Worm (Caenorhabditis elegans) whole organism, L4 larva: ENCODE results near the gene nlp-101.

Source experiments
- F10B5.3 ChIP-seq: sonication (generic microtip); optimal IDR thresholded peaks from 2 replicates; lab custom pipeline; 2016; ENCODE audit warnings: mild to moderate bottlenecking, missing genetic modification characterization, missing compliant biosample characterization
- T20F7.1 ChIP-seq: fragments of 200-800 bp; sonication (Bioruptor generic); optimal IDR thresholded peaks from 2 replicates; lab custom pipeline; 2018; ENCODE audit warnings: mild to moderate bottlenecking, missing genetic modification characterization, missing compliant biosample characterization
- Y105C5A.15 ChIP-seq: fragments of 200-800 bp; sonication (Bioruptor generic); IDR thresholded peaks from 2 replicates; pipeline ENCODE4 v1.3.6; 2022; ENCODE audit warnings: missing genetic modification characterization, missing compliant biosample characterization
- aha-1 ChIP-seq: fragments of 150-350 bp; peaks from one replicate; lab custom pipeline; 2014; ENCODE audit warnings: missing biosample characterization, missing genetic modification characterization
- aly-2 ChIP-seq: sonication (generic microtip); optimal IDR thresholded peaks from 2 replicates; lab custom pipeline; 2018; ENCODE audit warnings: missing biosample characterization, missing genetic modification characterization
- ama-1 ChIP-seq: fragments of 150-350 bp; optimal IDR thresholded peaks from 2 replicates; lab custom pipeline; 2014; ENCODE audit warnings: inconsistent platforms, mixed read lengths
- arid-1 ChIP-seq: fragments of 200-800 bp; sonication (Bioruptor generic); conservative IDR thresholded peaks from 2 replicates; pipeline ENCODE4 v1.3.6; 2022; ENCODE audit warnings: missing genetic modification reagents, missing genetic modification characterization, missing compliant biosample characterization
- ceh-20 ChIP-seq: fragments of 200-800 bp; sonication (Bioruptor generic); IDR thresholded peaks from 2 replicates; pipeline ENCODE4 v1.3.6; 2022; ENCODE audit warnings: missing genetic modification reagents, missing genetic modification characterization, missing compliant biosample characterization
- ceh-28 ChIP-seq: fragments of 150-350 bp; optimal IDR thresholded peaks from 2 replicates; lab custom pipeline; 2014; ENCODE audit warnings: missing biosample characterization, missing genetic modification reagents, missing genetic modification characterization
- ceh-32 ChIP-seq: sonication (generic microtip); optimal IDR thresholded peaks from 2 replicates; lab custom pipeline; 2016; ENCODE audit warnings: mild to moderate bottlenecking, missing genetic modification characterization, missing compliant biosample characterization; ENCODE audit not compliant: poor library complexity
- ceh-82 ChIP-seq: sonication (generic microtip); optimal IDR thresholded peaks from 2 replicates; lab custom pipeline; 2017; ENCODE audit warnings: missing biosample characterization, missing genetic modification characterization
- daf-16 ChIP-seq, 3 experiments: sonication (generic microtip); optimal IDR thresholded peaks; 2 replicates each; lab custom pipeline; 2016 to 2017; ENCODE audit warnings: missing genetic modification characterization in 3 of 3, missing genetic modification reagents in 3 of 3, mild to moderate bottlenecking in 2 of 3, missing compliant biosample characterization in 2 of 3, missing biosample characterization in 1 of 3, moderate library complexity in 1 of 3
- daf-19 ChIP-seq: fragments of 200-800 bp; sonication (Bioruptor generic); conservative IDR thresholded peaks from 2 replicates; pipeline ENCODE4 v1.3.6; 2022; ENCODE audit warnings: missing genetic modification characterization, missing compliant biosample characterization
- daf-8 ChIP-seq: fragments of 200-800 bp; sonication (Bioruptor generic); IDR thresholded peaks from 2 replicates; pipeline ENCODE4 v1.3.6; 2022; ENCODE audit warnings: missing genetic modification characterization, missing compliant biosample characterization
- dmd-9 ChIP-seq: fragments of 200-800 bp; sonication (Bioruptor generic); IDR thresholded peaks from 2 replicates; pipeline ENCODE4 v1.3.6; 2022; ENCODE audit warnings: missing genetic modification reagents, missing genetic modification characterization, missing compliant biosample characterization
- dpl-1 ChIP-seq: fragments of 150-350 bp; optimal IDR thresholded peaks from 2 replicates; lab custom pipeline; 2014; ENCODE audit warnings: missing biosample characterization, missing genetic modification reagents, missing genetic modification characterization
- dve-1 ChIP-seq: sonication (generic microtip); optimal IDR thresholded peaks from 2 replicates; lab custom pipeline; 2017; ENCODE audit warnings: antibody characterized with exemption, mild to moderate bottlenecking, missing genetic modification characterization, missing compliant biosample characterization; ENCODE audit not compliant: insufficient read depth
- gei-8 ChIP-seq: fragments of 200-800 bp; sonication (Bioruptor generic); optimal IDR thresholded peaks from 2 replicates; lab custom pipeline; 2018; ENCODE audit warnings: mild to moderate bottlenecking, missing genetic modification characterization, missing compliant biosample characterization
- hlh-30 ChIP-seq: sonication (generic microtip); optimal IDR thresholded peaks from 2 replicates; lab custom pipeline; 2017; ENCODE audit warnings: antibody characterized with exemption, mild to moderate bottlenecking, missing genetic modification characterization, missing compliant biosample characterization; ENCODE audit not compliant: insufficient read depth
- jun-1 ChIP-seq: fragments of 150-350 bp; optimal IDR thresholded peaks from 2 replicates; lab custom pipeline; 2014; ENCODE audit warnings: missing biosample characterization, missing genetic modification reagents, missing genetic modification characterization
- lim-7 ChIP-seq: fragments of 200-800 bp; sonication (Bioruptor generic); IDR thresholded peaks from 2 replicates; pipeline ENCODE4 v1.3.6; 2022; ENCODE audit warnings: missing genetic modification characterization, missing compliant biosample characterization
- lin-1 ChIP-seq: fragments of 200-800 bp; sonication (Bioruptor generic); IDR thresholded peaks from 2 replicates; pipeline ENCODE4 v1.3.6; 2022; ENCODE audit warnings: missing genetic modification reagents, missing genetic modification characterization, missing compliant biosample characterization
- lin-15B ChIP-seq: fragments of 150-350 bp; sonication (generic microtip); optimal IDR thresholded peaks from 3 replicates; lab custom pipeline; 2014; ENCODE audit warnings: missing biosample characterization, missing genetic modification characterization
- lin-38 ChIP-seq: fragments of 200-800 bp; sonication (Bioruptor generic); IDR thresholded peaks from 2 replicates; pipeline ENCODE4 v1.3.6; 2022; ENCODE audit warnings: missing genetic modification reagents, missing genetic modification characterization, missing compliant biosample characterization
- lir-3 ChIP-seq: sonication (generic microtip); optimal IDR thresholded peaks from 2 replicates; lab custom pipeline; 2016; ENCODE audit warnings: mild to moderate bottlenecking, missing genetic modification characterization, missing compliant biosample characterization
- lsy-2 ChIP-seq, 2 experiments: fragments of 150-350 bp in 1 of 2; sonication (generic microtip) in 1 of 2; optimal IDR thresholded peaks; 2 replicates each; lab custom pipeline; 2014 to 2017; ENCODE audit warnings: missing biosample characterization in 2 of 2, missing genetic modification characterization in 2 of 2
- madf-5 ChIP-seq, 2 experiments: fragments of 200-800 bp; sonication (Bioruptor generic); IDR thresholded peaks; 2 replicates each; pipeline ENCODE4 v1.3.6; 2022; ENCODE audit warnings: missing compliant biosample characterization in 2 of 2, missing genetic modification characterization in 2 of 2
- mdl-1 ChIP-seq, 2 experiments: fragments of 150-350 bp in 1 of 2; sonication (generic microtip) in 1 of 2; optimal IDR thresholded peaks; 2 replicates each; lab custom pipeline; 2014 to 2017; ENCODE audit warnings: missing biosample characterization in 2 of 2, missing genetic modification characterization in 2 of 2
- mdt-29 ChIP-seq: fragments of 200-800 bp; sonication (Bioruptor generic); IDR thresholded peaks from 2 replicates; pipeline ENCODE4 v1.3.6; 2022; ENCODE audit warnings: missing genetic modification reagents, missing genetic modification characterization, missing compliant biosample characterization
- mep-1 ChIP-seq: fragments of 150-350 bp; sonication (generic microtip); optimal IDR thresholded peaks from 3 replicates; lab custom pipeline; 2014; ENCODE audit warnings: missing biosample characterization, missing genetic modification characterization
- mes-2 ChIP-seq: sonication (generic microtip); optimal IDR thresholded peaks from 2 replicates; lab custom pipeline; 2016; ENCODE audit warnings: missing genotype, mild to moderate bottlenecking, missing genetic modification characterization, missing compliant biosample characterization; ENCODE audit not compliant: poor library complexity, severe bottlenecking
- nhr-10 ChIP-seq: fragments of 150-350 bp; optimal IDR thresholded peaks from 2 replicates; lab custom pipeline; 2014; ENCODE audit warnings: missing biosample characterization, missing genetic modification characterization
- nhr-11 ChIP-seq: fragments of 150-350 bp; optimal IDR thresholded peaks from 2 replicates; lab custom pipeline; 2014; ENCODE audit warnings: missing biosample characterization, missing genetic modification characterization
- nhr-25 ChIP-seq: sonication (generic microtip); optimal IDR thresholded peaks from 2 replicates; lab custom pipeline; 2017; ENCODE audit warnings: missing genetic modification characterization, mild to moderate bottlenecking, missing compliant biosample characterization, antibody characterized with exemption, moderate library complexity, borderline replicate concordance; ENCODE audit not compliant: insufficient read depth
- nhr-41 ChIP-seq: fragments of 200-800 bp; sonication (Bioruptor generic); IDR thresholded peaks from 2 replicates; pipeline ENCODE4 v1.3.6; 2022; ENCODE audit warnings: missing genetic modification reagents, missing genetic modification characterization, missing compliant biosample characterization
- pha-4 ChIP-seq, 2 experiments: fragments of 150-350 bp in 1 of 2; fragments of 200-800 bp in 1 of 2; sonication (Bioruptor generic) in 1 of 2; IDR thresholded peaks in 1 of 2; optimal IDR thresholded peaks in 1 of 2; 2 replicates each; pipeline versions ENCODE4 v1.3.6 to Lab custom; 2014 to 2022; ENCODE audit warnings: missing genetic modification characterization in 2 of 2, missing genetic modification reagents in 2 of 2, missing biosample characterization in 1 of 2, missing compliant biosample characterization in 1 of 2
- pqm-1 ChIP-seq: sonication (generic microtip); optimal IDR thresholded peaks from 2 replicates; lab custom pipeline; 2017; ENCODE audit warnings: missing biosample characterization, missing genetic modification characterization
- rbr-2 ChIP-seq: sonication (generic microtip); optimal IDR thresholded peaks from 2 replicates; lab custom pipeline; 2016; ENCODE audit warnings: missing genotype, missing genetic modification characterization, missing compliant biosample characterization
- snpc-1.2 ChIP-seq: fragments of 200-800 bp; sonication (Bioruptor generic); IDR thresholded peaks from 2 replicates; pipeline ENCODE4 v1.3.6; 2022; ENCODE audit warnings: missing genetic modification reagents, missing genetic modification characterization, missing compliant biosample characterization
- snpc-4 ChIP-seq: fragments of 150-350 bp; optimal IDR thresholded peaks from 2 replicates; lab custom pipeline; 2014; ENCODE audit warnings: missing biosample characterization, missing genetic modification characterization
- spr-1 ChIP-seq: sonication (generic microtip); optimal IDR thresholded peaks from 2 replicates; lab custom pipeline; 2016; ENCODE audit warnings: mild to moderate bottlenecking, missing genetic modification characterization, missing compliant biosample characterization
- tra-1 ChIP-seq: fragments of 200-800 bp; sonication (Bioruptor generic); IDR thresholded peaks from 2 replicates; pipeline ENCODE4 v1.3.6; 2022; ENCODE audit warnings: missing genetic modification reagents, missing genetic modification characterization, missing compliant biosample characterization
- unc-130 ChIP-seq: sonication (generic microtip); optimal IDR thresholded peaks from 2 replicates; lab custom pipeline; 2016; ENCODE audit warnings: missing genetic modification reagents, missing genetic modification characterization, missing compliant biosample characterization
- unc-62 ChIP-seq, 3 experiments: fragments of 150-350 bp in 1 of 3; sonication (generic microtip); optimal IDR thresholded peaks in 2 of 3; peaks in 1 of 3; 1 replicate in 1 of 3; 2 replicates in 2 of 3; lab custom pipeline; 2014 to 2017; ENCODE audit warnings: missing biosample characterization in 3 of 3, missing genetic modification characterization in 3 of 3, missing genetic modification reagents in 3 of 3, missing genotype in 1 of 3
- zag-1 ChIP-seq: fragments of 150-350 bp; optimal IDR thresholded peaks from 2 replicates; lab custom pipeline; 2014; ENCODE audit warnings: missing biosample characterization, missing genetic modification characterization

The nlp-101 gene

DNA sequence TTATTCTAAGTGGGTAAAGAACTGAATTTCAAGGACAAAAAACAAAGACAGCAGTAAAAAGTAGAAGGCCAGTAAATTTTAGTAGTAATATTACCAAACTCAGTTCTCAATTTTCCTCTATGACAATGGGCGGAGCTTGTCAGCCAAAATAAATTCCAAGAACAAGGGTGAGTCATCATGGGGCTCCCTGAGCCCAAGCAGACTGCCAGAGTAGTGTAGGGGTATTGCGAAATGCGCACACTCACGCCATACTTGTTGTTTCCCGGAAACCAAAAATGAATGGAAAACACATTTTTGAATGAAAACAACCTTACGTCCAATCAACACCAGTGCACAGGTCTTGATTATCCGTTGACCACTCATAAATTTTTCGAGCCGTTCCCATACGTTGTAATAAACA, 46.9 kb upstream of the nlp-101 start (continued):
- TF ChIP-seq jun-1 (tag; lab: Kevin White, UChicago) (no peak), nhr-11 (tag; lab: Kevin White, UChicago) (peak; percentile 76), unc-62 (GFP tag; optimal IDR thresholded peaks at IDR 0.05 in 1 of 2; lab: Kevin White, UChicago) (peak in 1 of 2 experiments; percentile 96), unc-62 (tag; optimal IDR thresholded peaks at IDR 0.05; lab: Kevin White, UChicago) (no peak), zag-1 (tag; lab: Kevin White, UChicago) (no peak), lim-7 (GFP tag; lab: Robert Waterston, UW) (no peak)

DNA sequence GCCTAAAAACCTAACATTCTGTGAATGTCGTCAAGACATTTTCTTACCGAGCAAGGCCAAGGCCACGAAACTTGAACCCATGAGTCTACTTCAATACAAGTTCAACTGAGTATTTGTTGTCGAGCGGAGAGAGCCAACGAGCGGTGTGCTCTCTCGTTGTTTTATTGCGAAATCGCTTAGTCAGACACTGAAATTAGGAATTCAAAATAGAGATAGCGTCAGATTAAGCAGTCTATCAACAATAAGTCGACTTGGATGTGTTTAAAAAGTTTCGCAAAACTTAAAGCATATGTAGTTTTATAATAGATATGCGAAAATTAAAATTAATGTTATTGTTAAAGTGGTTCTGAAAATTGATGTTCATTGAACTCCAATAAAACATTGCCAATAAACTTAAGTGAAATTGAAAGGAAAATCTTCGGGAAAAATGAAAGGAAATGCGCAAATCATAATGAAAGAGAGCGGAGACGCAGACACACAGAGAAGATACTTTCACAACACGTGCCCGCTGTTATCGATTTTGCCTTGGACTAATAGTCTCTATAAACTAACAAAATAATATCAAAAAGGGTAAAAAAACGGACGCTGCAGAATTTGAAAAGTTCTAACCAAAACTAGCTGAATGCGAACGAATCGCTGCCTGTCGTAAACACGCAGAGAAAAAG, 45.2 kb upstream of the nlp-101 start, which contains the start of gene ZK154.6:
ZK154.6 (minus strand) TSS at position 187 of the 665 bp plus-strand sequence.
- no peak for TF ChIP-seq F10B5.3 (tag; lab: Kevin White, UChicago)
- TF ChIP-seq snpc-1.2: no peak
- peak; percentile 13 for TF ChIP-seq dve-1 (tag; lab: Kevin White, UChicago)
- TF ChIP-seq ceh-20: no peak
- no peak for TF ChIP-seq nhr-25 (tag; lab: Kevin White, UChicago)
- peak; percentile 54 for TF ChIP-seq mes-2 (tag; lab: Kevin White, UChicago)
- no peak for TF ChIP-seq unc-130 (GFP tag; lab: Kevin White, UChicago)
- peak; percentile 82 for TF ChIP-seq ceh-28 (tag; lab: Kevin White, UChicago)
- TF ChIP-seq Y105C5A.15: no peak
- no peak for TF ChIP-seq nhr-11 (tag; lab: Kevin White, UChicago)
- no peak for TF ChIP-seq dmd-9 (GFP tag; lab: Robert Waterston, UW)
- peak; percentile 80 to 86 for TF ChIP-seq mdl-1 (tag; optimal IDR thresholded peaks at IDR 0.05; lab: Kevin White, UChicago)
- TF ChIP-seq aly-2: no peak
- TF ChIP-seq lin-38 (GFP tag; lab: Robert Waterston, UW): no peak
- peak; percentile 79 for TF ChIP-seq hlh-30
- TF ChIP-seq pqm-1 (tag; lab: Kevin White, UChicago): no peak
- TF ChIP-seq lir-3 (tag; lab: Kevin White, UChicago): no peak
- no peak for TF ChIP-seq dpl-1 (GFP tag; lab: Kevin White, UChicago)
- TF ChIP-seq ama-1 (lab: Kevin White, UChicago): no peak
- no peak for TF ChIP-seq ceh-32 (tag; lab: Kevin White, UChicago)
- TF ChIP-seq gei-8 (GFP tag; lab: Kevin White, UChicago): no peak
- no peak for TF ChIP-seq daf-8 (GFP tag; lab: Robert Waterston, UW)
- TF ChIP-seq tra-1 (GFP tag; lab: Robert Waterston, UW): no peak
- TF ChIP-seq lin-15B (tag; lab: Kevin White, UChicago): no peak
- no peak for TF ChIP-seq lin-1
- peak in 1 of 2 experiments; percentile 39 for TF ChIP-seq lsy-2 (tag; optimal IDR thresholded peaks at IDR 0.05; lab: Kevin White, UChicago)
- TF ChIP-seq mdt-29 (GFP tag; lab: Robert Waterston, UW): no peak
- no peak for TF ChIP-seq mep-1 (tag; lab: Kevin White, UChicago)
- TF ChIP-seq T20F7.1: no peak
- no peak for TF ChIP-seq spr-1
- TF ChIP-seq unc-62 (GFP tag; optimal IDR thresholded peaks at IDR 0.05 in 1 of 2; lab: Kevin White, UChicago): peak in 1 of 2 experiments; percentile 54
- TF ChIP-seq unc-62 (tag; optimal IDR thresholded peaks at IDR 0.05; lab: Kevin White, UChicago): no peak
- no peak for TF ChIP-seq daf-16 (GFP tag; optimal IDR thresholded peaks at IDR 0.05; lab: Kevin White, UChicago)
- TF ChIP-seq daf-16 (tag; optimal IDR thresholded peaks at IDR 0.05; lab: Kevin White, UChicago): peak; percentile 32
- TF ChIP-seq daf-19: no peak
- 0 out of 4 replicates have a peak, but pooled peaks of 1 of the 2 experiments have one; percentile 18 for TF ChIP-seq madf-5 (GFP tag; IDR thresholded peaks at IDR 0.05; lab: Robert Waterston, UW)
- peak; percentile 66 for TF ChIP-seq aha-1
- peak; percentile 8 for TF ChIP-seq rbr-2
- TF ChIP-seq nhr-41 (GFP tag; lab: Robert Waterston, UW): no peak
- TF ChIP-seq ceh-82 (tag; lab: Kevin White, UChicago): no peak
- no peak for TF ChIP-seq pha-4 (GFP tag; IDR thresholded peaks at IDR 0.05; lab: Robert Waterston, UW)
- TF ChIP-seq pha-4 (tag; optimal IDR thresholded peaks at IDR 0.05; lab: Kevin White, UChicago): no peak
- no peak for TF ChIP-seq arid-1 (GFP tag; lab: Robert Waterston, UW)
- TF ChIP-seq snpc-4 (tag; lab: Kevin White, UChicago): no peak
- TF ChIP-seq nhr-10 (tag; lab: Kevin White, UChicago): no peak
